Fruit fly (Drosophila melanogaster) whole organism, pupa: ENCODE results near the gene par-6.
A peak's percentile ranks its signal among the peaks of the same experiment; 100 is the strongest.

ENCODE experiments used
- CG10348 ChIP-seq: fragments of 200-800 bp; sonication (Bioruptor generic); IDR thresholded peaks from 2 replicates; pipeline ENCODE4 v1.3.6; 2022; ENCODE audit warnings: missing biosample characterization, missing genetic modification characterization
- CG12605 ChIP-seq: fragments of 200-800 bp; sonication (Bioruptor generic); IDR thresholded peaks from 2 replicates; pipeline ENCODE4 v1.3.6; 2022; ENCODE audit warnings: missing biosample characterization, missing genetic modification characterization
- CG13204 ChIP-seq: fragments of 200-800 bp; sonication (Bioruptor generic); optimal IDR thresholded peaks from 2 replicates; lab custom pipeline; 2018; ENCODE audit warnings: missing biosample characterization, mild to moderate bottlenecking, missing genetic modification characterization, moderate library complexity
- CG14655 ChIP-seq: fragments of 200-800 bp; sonication (Bioruptor generic); optimal IDR thresholded peaks from 3 replicates; lab custom pipeline; 2017; ENCODE audit warnings: mild to moderate bottlenecking, missing biosample characterization, missing genetic modification reagents, missing genetic modification characterization
- CG15710 ChIP-seq: fragments of 200-800 bp; sonication (Bioruptor generic); optimal IDR thresholded peaks from 2 replicates; lab custom pipeline; 2018; ENCODE audit warnings: missing biosample characterization, mild to moderate bottlenecking, missing genetic modification characterization, moderate library complexity
- CG17806 ChIP-seq: fragments of 200-800 bp; sonication (Bioruptor generic); optimal IDR thresholded peaks from 2 replicates; lab custom pipeline; 2018; ENCODE audit warnings: missing biosample characterization, mild to moderate bottlenecking, missing genetic modification characterization, moderate library complexity
- CG32121 ChIP-seq: fragments of 200-800 bp; sonication (Bioruptor generic); IDR thresholded peaks from 2 replicates; pipeline ENCODE4 v1.3.6; 2022; ENCODE audit warnings: missing biosample characterization, missing genetic modification characterization
- CG34367 ChIP-seq: fragments of 200-800 bp; sonication (Bioruptor generic); optimal IDR thresholded peaks from 2 replicates; lab custom pipeline; 2018; ENCODE audit warnings: missing biosample characterization, mild to moderate bottlenecking, missing genetic modification characterization
- CG4496 ChIP-seq: fragments of 200-800 bp; sonication (Bioruptor generic); IDR thresholded peaks from 3 replicates; pipeline ENCODE4 v1.3.6; 2022; ENCODE audit warnings: missing biosample characterization, missing genetic modification characterization
- CG8159 ChIP-seq: fragments of 200-800 bp; sonication (Bioruptor generic); optimal IDR thresholded peaks from 3 replicates; lab custom pipeline; 2018; ENCODE audit warnings: missing biosample characterization, mild to moderate bottlenecking, missing genetic modification characterization, moderate library complexity
- CG8301 ChIP-seq: fragments of 200-800 bp; sonication (Bioruptor generic); optimal IDR thresholded peaks from 2 replicates; lab custom pipeline; 2018; ENCODE audit warnings: missing biosample characterization, mild to moderate bottlenecking, missing genetic modification characterization
- CG9948 ChIP-seq: fragments of 200-800 bp; sonication (Bioruptor generic); optimal IDR thresholded peaks from 2 replicates; lab custom pipeline; 2018; ENCODE audit warnings: missing biosample characterization, mild to moderate bottlenecking, missing genetic modification characterization, moderate library complexity
- D1 ChIP-seq: fragments of 200-800 bp; sonication (Bioruptor generic); optimal IDR thresholded peaks from 2 replicates; lab custom pipeline; 2018; ENCODE audit warnings: missing biosample characterization, mild to moderate bottlenecking, missing genetic modification characterization, moderate library complexity
- EcR ChIP-seq: fragments of 200-800 bp; sonication (Bioruptor generic); optimal IDR thresholded peaks from 3 replicates; lab custom pipeline; 2019; ENCODE audit warnings: missing biosample characterization, missing genetic modification characterization, mild to moderate bottlenecking, moderate library complexity, missing genetic modification reagents
- Ets98B ChIP-seq: fragments of 200-800 bp; sonication (Bioruptor generic); IDR thresholded peaks from 2 replicates; pipeline ENCODE4 v1.3.6; 2022; ENCODE audit warnings: missing biosample characterization, missing genetic modification characterization
- Pif1A ChIP-seq: fragments of 200-800 bp; sonication (Bioruptor generic); optimal IDR thresholded peaks from 3 replicates; lab custom pipeline; 2016; ENCODE audit warnings: missing biosample characterization, missing genetic modification characterization
- Pif1B ChIP-seq: fragments of 200-800 bp; sonication (Bioruptor generic); optimal IDR thresholded peaks from 3 replicates; lab custom pipeline; 2016; ENCODE audit warnings: missing biosample characterization, missing genetic modification characterization
- Snoo ChIP-seq: fragments of 200-800 bp; sonication (Bioruptor generic); optimal IDR thresholded peaks from 3 replicates; lab custom pipeline; 2017; ENCODE audit warnings: missing biosample characterization, mild to moderate bottlenecking, missing genetic modification characterization, inconsistent platforms
- fd96Ca ChIP-seq: fragments of 200-800 bp; sonication (Bioruptor generic); IDR thresholded peaks from 3 replicates; pipeline ENCODE4 v1.3.6; 2022; ENCODE audit warnings: missing biosample characterization, missing genetic modification characterization
- gl ChIP-seq: fragments of 200-800 bp; sonication (Bioruptor generic); optimal IDR thresholded peaks from 2 replicates; lab custom pipeline; 2018; ENCODE audit warnings: missing biosample characterization, mild to moderate bottlenecking, missing genetic modification characterization
- rn ChIP-seq: fragments of 200-800 bp; sonication (Bioruptor generic); IDR thresholded peaks from 2 replicates; pipeline ENCODE4 v1.3.6; 2022; ENCODE audit warnings: missing biosample characterization, missing genetic modification characterization

par-6 gene

dm6 chrX:17718927-17719691 lies 16.0 kb downstream of the par-6 start:
- TF ChIP-seq CG14655 (GFP tag; lab: Kevin White, UChicago) (peak; percentile 59), CG8159 (tag; lab: Kevin White, UChicago) (peak; percentile 34), CG8301 (tag; lab: Kevin White, UChicago) (peak; percentile 44), CG15710 (tag; lab: Kevin White, UChicago) (peak; percentile 17), CG9948 (peak; percentile 10), Ets98B (GFP tag; lab: Robert Waterston, UW) (no peak; the same call in 1 of the 2 replicates)

dm6 chrX:17720261-17721052 lies 17.3 kb downstream of the par-6 start:
- TF ChIP-seq Pif1A (GFP tag; lab: Kevin White, UChicago) (no peak), CG4496 (0 out of 3 replicates have a peak, but pooled peaks have one; percentile 32)

- TF ChIP-seq Snoo (tag; lab: Kevin White, UChicago) (peak; percentile 4), CG8301 (tag; lab: Kevin White, UChicago) (no peak), CG14655 (GFP tag; lab: Kevin White, UChicago) (peak; percentile 3), CG34367 (tag; lab: Kevin White, UChicago) (no peak), CG32121 (GFP tag; lab: Robert Waterston, UW) (peak; percentile 47), D1 (tag; lab: Kevin White, UChicago) (no peak), Pif1B (GFP tag; lab: Kevin White, UChicago) (peak; percentile 12), EcR (GFP tag; lab: Kevin White, UChicago) (peak; percentile 11), CG12605 (GFP tag; lab: Robert Waterston, UW) (peak; percentile 40; the same call in 1 of the 2 replicates), CG4496 (peak; percentile 16; the same call in 1 of the 3 replicates), rn (GFP tag; lab: Robert Waterston, UW) (no peak), CG13204 (GFP tag; lab: Kevin White, UChicago) (peak; percentile 46), Ets98B (GFP tag; lab: Robert Waterston, UW) (peak; percentile 45; the same call in 1 of the 2 replicates)
- TF ChIP-seq, all 21 proteins: peak for 9
These were observed 19.8 kb downstream of the par-6 start for dm6 chrX:17722912-17723311.

- TF ChIP-seq CG32121 (GFP tag; lab: Robert Waterston, UW) (peak; percentile 38; the same call in 1 of the 2 replicates), CG4496 (no peak)
These were observed 21.2 kb downstream of the par-6 start for dm6 chrX:17724288-17724914.

dm6 chrX:17725937-17726489 lies 22.9 kb downstream of the par-6 start:
- TF ChIP-seq CG17806 (tag; lab: Kevin White, UChicago) (peak; percentile 46), fd96Ca (peak; percentile 51; the same call in 1 of the 3 replicates), CG8159 (tag; lab: Kevin White, UChicago) (peak; percentile 57), Pif1B (GFP tag; lab: Kevin White, UChicago) (no peak), EcR (GFP tag; lab: Kevin White, UChicago) (peak; percentile 90), CG12605 (GFP tag; lab: Robert Waterston, UW) (peak; percentile 77), Pif1A (GFP tag; lab: Kevin White, UChicago) (no peak), CG8301 (tag; lab: Kevin White, UChicago) (peak; percentile 20), CG15710 (tag; lab: Kevin White, UChicago) (peak; percentile 34), gl (tag; lab: Kevin White, UChicago) (peak; percentile 81), CG34367 (tag; lab: Kevin White, UChicago) (no peak), CG32121 (GFP tag; lab: Robert Waterston, UW) (0 out of 2 replicates have a peak, but pooled peaks have one; percentile 8)
- TF ChIP-seq, all 21 proteins: peak for 9

- peak; percentile 27 for TF ChIP-seq Pif1B (GFP tag; lab: Kevin White, UChicago)
- TF ChIP-seq D1 (tag; lab: Kevin White, UChicago): no peak
- TF ChIP-seq CG8301 (tag; lab: Kevin White, UChicago): peak; percentile 55
- TF ChIP-seq Pif1A (GFP tag; lab: Kevin White, UChicago): peak; percentile 41
- peak; percentile 65 for TF ChIP-seq CG15710 (tag; lab: Kevin White, UChicago)
- peak; percentile 62 for TF ChIP-seq CG14655 (GFP tag; lab: Kevin White, UChicago)
- TF ChIP-seq CG4496: peak; percentile 81
- TF ChIP-seq CG13204 (GFP tag; lab: Kevin White, UChicago): no peak
- peak; percentile 69 for TF ChIP-seq CG8159 (tag; lab: Kevin White, UChicago)
- TF ChIP-seq CG12605 (GFP tag; lab: Robert Waterston, UW): no peak; the same call in none of the 2 replicates
- peak; percentile 46 for TF ChIP-seq CG9948
- no peak for TF ChIP-seq Snoo (tag; lab: Kevin White, UChicago)
- peak; percentile 82 for TF ChIP-seq fd96Ca
- peak; percentile 69; the same call in 1 of the 2 replicates for TF ChIP-seq CG32121 (GFP tag; lab: Robert Waterston, UW)
- TF ChIP-seq Ets98B (GFP tag; lab: Robert Waterston, UW): peak; percentile 62
- peak; percentile 17; the same call in 1 of the 2 replicates for TF ChIP-seq rn (GFP tag; lab: Robert Waterston, UW)
- TF ChIP-seq CG17806 (tag; lab: Kevin White, UChicago): peak; percentile 57
- no peak for TF ChIP-seq EcR (GFP tag; lab: Kevin White, UChicago)
- no peak for TF ChIP-seq CG10348 (GFP tag; lab: Robert Waterston, UW)
- no peak for TF ChIP-seq gl (tag; lab: Kevin White, UChicago)
- TF ChIP-seq CG34367 (tag; lab: Kevin White, UChicago): peak; percentile 19
These were observed 23.5 kb downstream of the par-6 start for dm6 chrX:17726551-17727180.
